Fruit fly (Drosophila melanogaster) whole organism, embryonic: ENCODE measurements around the gene CG13096.
A peak's percentile ranks its signal among the peaks of the same experiment; 100 is the strongest.

Source experiments
- Awh ChIP-seq: fragments of 200-800 bp; sonication (Bioruptor generic); IDR thresholded peaks from 2 replicates; pipeline ENCODE4, ENCODE4 v1.3.6; 2022; ENCODE audit warnings: missing biosample characterization, missing genetic modification characterization
- Bgb ChIP-seq: fragments of 200-800 bp; sonication (Bioruptor generic); IDR thresholded peaks from 2 replicates; pipeline ENCODE4 v1.3.6; 2022; ENCODE audit warnings: missing biosample characterization, missing genetic modification characterization; ENCODE audit not compliant: partially characterized antibody
- CG10147 ChIP-seq: fragments of 200-800 bp; sonication (Bioruptor generic); optimal IDR thresholded peaks from 2 replicates; lab custom pipeline; 2019; ENCODE audit warnings: missing biosample characterization, mild to moderate bottlenecking, missing genetic modification characterization, moderate library complexity
- CG10209 ChIP-seq: fragments of 200-800 bp; sonication (Bioruptor generic); optimal IDR thresholded peaks from 3 replicates; lab custom pipeline; 2017; ENCODE audit warnings: missing biosample characterization, mild to moderate bottlenecking, missing genetic modification characterization, missing genetic modification reagents
- CG10959 ChIP-seq: fragments of 200-800 bp; sonication (Bioruptor generic); IDR thresholded peaks from 2 replicates; pipeline ENCODE4 v1.3.6; 2022; ENCODE audit warnings: missing biosample characterization, missing genetic modification characterization
- CG12769 ChIP-seq: fragments of 200-800 bp; sonication (Bioruptor generic); optimal IDR thresholded peaks from 2 replicates; lab custom pipeline; 2019; ENCODE audit warnings: missing biosample characterization, mild to moderate bottlenecking, missing genetic modification characterization, moderate library complexity
- CG13287 ChIP-seq: fragments of 200-800 bp; sonication (Bioruptor generic); IDR thresholded peaks from 2 replicates; pipeline ENCODE4 v1.3.6; 2022; ENCODE audit warnings: missing biosample characterization, missing genetic modification characterization; ENCODE audit not compliant: partially characterized antibody
- CG14667 ChIP-seq: fragments of 200-800 bp; sonication (Bioruptor generic); IDR thresholded peaks from 2 replicates; pipeline ENCODE4 v1.3.6; 2022; ENCODE audit warnings: missing biosample characterization, missing genetic modification characterization
- CG15011 ChIP-seq: fragments of 200-800 bp; sonication (Bioruptor generic); optimal IDR thresholded peaks from 3 replicates; lab custom pipeline; 2018; ENCODE audit warnings: missing biosample characterization, mild to moderate bottlenecking, missing genetic modification characterization
- CG15479 ChIP-seq: fragments of 200-800 bp; sonication (Bioruptor generic); optimal IDR thresholded peaks from 3 replicates; lab custom pipeline; 2019; ENCODE audit warnings: missing biosample characterization, mild to moderate bottlenecking, missing genetic modification characterization, moderate library complexity
- CG15514 ChIP-seq: fragments of 200-800 bp; sonication (Bioruptor generic); optimal IDR thresholded peaks from 3 replicates; lab custom pipeline; 2017; ENCODE audit warnings: missing biosample characterization, missing genetic modification characterization, mild to moderate bottlenecking, moderate library complexity, missing genetic modification reagents
- CG17385 ChIP-seq: fragments of 200-800 bp; sonication (Bioruptor generic); optimal IDR thresholded peaks from 3 replicates; lab custom pipeline; 2018; ENCODE audit warnings: missing biosample characterization, mild to moderate bottlenecking, missing genetic modification characterization
- CG2120 ChIP-seq: fragments of 200-800 bp; sonication (Bioruptor generic); optimal IDR thresholded peaks from 3 replicates; lab custom pipeline; 2016; ENCODE audit warnings: missing biosample characterization, missing genetic modification characterization
- CG2199 ChIP-seq: fragments of 200-800 bp; sonication (Bioruptor generic); IDR thresholded peaks from 3 replicates; pipeline ENCODE4 v1.3.6; 2022; ENCODE audit warnings: missing biosample characterization, missing genetic modification characterization
- CG3163 ChIP-seq: fragments of 200-800 bp; sonication (Bioruptor generic); optimal IDR thresholded peaks from 3 replicates; lab custom pipeline; 2016; ENCODE audit warnings: missing biosample characterization, missing genetic modification characterization
- CG32767 ChIP-seq: fragments of 200-800 bp; sonication (Bioruptor generic); IDR thresholded peaks from 2 replicates; pipeline ENCODE4 v1.3.6; 2022; ENCODE audit warnings: missing biosample characterization, missing genetic modification characterization
- CG3726 ChIP-seq: fragments of 200-800 bp; sonication (Bioruptor generic); IDR thresholded peaks from 3 replicates; pipeline ENCODE4, ENCODE4 v1.3.6; 2022; ENCODE audit warnings: missing biosample characterization, missing genetic modification characterization
- CG4424 ChIP-seq: fragments of 200-800 bp; sonication (Bioruptor generic); optimal IDR thresholded peaks from 3 replicates; lab custom pipeline; 2016; ENCODE audit warnings: missing biosample characterization, missing genetic modification characterization
- CG5180 ChIP-seq: fragments of 200-800 bp; sonication (Bioruptor generic); optimal IDR thresholded peaks from 3 replicates; lab custom pipeline; 2017; ENCODE audit warnings: missing biosample characterization, missing genetic modification characterization, mild to moderate bottlenecking, moderate library complexity, missing genetic modification reagents
- CG5953 ChIP-seq: fragments of 200-800 bp; sonication (Bioruptor generic); IDR thresholded peaks from 2 replicates; pipeline ENCODE4 v1.3.6; 2022; ENCODE audit warnings: missing biosample characterization, missing genetic modification characterization
- CG6791 ChIP-seq: fragments of 200-800 bp; sonication (Bioruptor generic); IDR thresholded peaks from 3 replicates; pipeline ENCODE4 v1.3.6; 2022; ENCODE audit warnings: missing biosample characterization, missing genetic modification characterization; ENCODE audit not compliant: partially characterized antibody
- CG7745 ChIP-seq: fragments of 200-800 bp; sonication (Bioruptor generic); optimal IDR thresholded peaks from 2 replicates; lab custom pipeline; 2018; ENCODE audit warnings: missing biosample characterization, mild to moderate bottlenecking, missing genetic modification characterization, moderate library complexity
- Deaf1 ChIP-seq: fragments of 200-800 bp; optimal IDR thresholded peaks from 3 replicates; lab custom pipeline; 2019; ENCODE audit warnings: missing biosample characterization, mild to moderate bottlenecking, missing genetic modification characterization, moderate library complexity
- Dll ChIP-seq: fragments of 200-800 bp; sonication (Bioruptor generic); IDR thresholded peaks from 4 replicates; pipeline ENCODE4 v1.3.6; 2022; ENCODE audit warnings: missing biosample characterization, missing genetic modification characterization; ENCODE audit not compliant: partially characterized antibody
- Drgx ChIP-seq: fragments of 200-800 bp; sonication (Bioruptor generic); IDR thresholded peaks from 2 replicates; pipeline ENCODE4 v1.3.6; 2022; ENCODE audit warnings: missing biosample characterization, missing genetic modification characterization
- Elba2 ChIP-seq: fragments of 200-800 bp; sonication (Bioruptor generic); optimal IDR thresholded peaks from 3 replicates; lab custom pipeline; 2016; ENCODE audit warnings: missing biosample characterization, missing genetic modification characterization
- Ets65A ChIP-seq: fragments of 200-800 bp; sonication (Bioruptor generic); peaks from one replicate; lab custom pipeline; 2016; ENCODE audit warnings: missing biosample characterization, missing genetic modification characterization
- HLH54F ChIP-seq: fragments of 200-800 bp; sonication (Bioruptor generic); optimal IDR thresholded peaks from 3 replicates; lab custom pipeline; 2016; ENCODE audit warnings: missing biosample characterization, missing genetic modification characterization
- Med ChIP-seq: fragments of 200-800 bp; sonication (Bioruptor generic); peaks from one replicate; lab custom pipeline; 2016; ENCODE audit warnings: missing biosample characterization, missing genetic modification characterization, mild to moderate bottlenecking, inconsistent platforms, moderate library complexity
- Nf-YB ChIP-seq: fragments of 200-800 bp; sonication (Bioruptor generic); optimal IDR thresholded peaks from 3 replicates; lab custom pipeline; 2019; ENCODE audit warnings: missing biosample characterization, mild to moderate bottlenecking, missing genetic modification characterization, moderate library complexity
- ac ChIP-seq: fragments of 200-800 bp; sonication (Bioruptor generic); optimal IDR thresholded peaks from 3 replicates; lab custom pipeline; 2017; ENCODE audit warnings: missing biosample characterization, mild to moderate bottlenecking, missing genetic modification characterization
- bowl ChIP-seq: fragments of 200-800 bp; sonication (Bioruptor generic); IDR thresholded peaks from 2 replicates; pipeline ENCODE4 v1.3.6; 2022; ENCODE audit warnings: missing biosample characterization, missing genetic modification characterization
- bsh ChIP-seq, 2 experiments: fragments of 200-800 bp; sonication (Bioruptor generic); optimal IDR thresholded peaks; 2 replicates each; lab custom pipeline; 2017 to 2018; ENCODE audit warnings: mild to moderate bottlenecking in 2 of 2, missing biosample characterization in 2 of 2, missing genetic modification characterization in 2 of 2, moderate library complexity in 1 of 2
- cg ChIP-seq: fragments of 200-800 bp; sonication (Bioruptor generic); optimal IDR thresholded peaks from 3 replicates; lab custom pipeline; 2019; ENCODE audit warnings: missing biosample characterization, mild to moderate bottlenecking, missing genetic modification characterization, moderate library complexity
- corto ChIP-seq: fragments of 200-800 bp; sonication (Bioruptor generic); optimal IDR thresholded peaks from 2 replicates; lab custom pipeline; 2016; ENCODE audit warnings: missing biosample characterization, mild to moderate bottlenecking, missing genetic modification characterization, moderate library complexity
- ems ChIP-seq: fragments of 200-800 bp; sonication (Bioruptor generic); optimal IDR thresholded peaks from 3 replicates; lab custom pipeline; 2016; ENCODE audit warnings: missing biosample characterization, missing genetic modification characterization
- insv ChIP-seq, 2 experiments: fragments of 200-800 bp; sonication (Bioruptor generic); optimal IDR thresholded peaks; 3 replicates each; lab custom pipeline; 2016 to 2018; ENCODE audit warnings: missing biosample characterization in 2 of 2, missing genetic modification characterization in 2 of 2
- kay ChIP-seq: fragments of 200-800 bp; sonication (Bioruptor generic); optimal IDR thresholded peaks from 2 replicates; lab custom pipeline; 2016; ENCODE audit warnings: missing biosample characterization, missing genetic modification characterization
- lbe ChIP-seq: fragments of 200-800 bp; sonication (Bioruptor generic); optimal IDR thresholded peaks from 2 replicates; lab custom pipeline; 2016; ENCODE audit warnings: missing biosample characterization, mild to moderate bottlenecking, missing genetic modification characterization
- lilli ChIP-seq: fragments of 200-800 bp; sonication (Bioruptor generic); optimal IDR thresholded peaks from 3 replicates; lab custom pipeline; 2016; ENCODE audit warnings: missing biosample characterization, missing genetic modification characterization
- nom ChIP-seq: fragments of 200-800 bp; sonication (Bioruptor generic); optimal IDR thresholded peaks from 2 replicates; lab custom pipeline; 2017; ENCODE audit warnings: missing biosample characterization, missing genetic modification characterization, mild to moderate bottlenecking, moderate library complexity, missing genetic modification reagents
- pzg ChIP-seq: fragments of 200-800 bp; sonication (Bioruptor generic); optimal IDR thresholded peaks from 3 replicates; lab custom pipeline; 2018; ENCODE audit warnings: missing biosample characterization, mild to moderate bottlenecking, missing genetic modification characterization, moderate library complexity
- ro ChIP-seq: fragments of 200-800 bp; sonication (Bioruptor generic); IDR thresholded peaks from 2 replicates; pipeline ENCODE4 v1.3.6; 2022; ENCODE audit warnings: missing biosample characterization, missing genetic modification characterization
- sens ChIP-seq: fragments of 200-800 bp; sonication (Bioruptor generic); peaks from one replicate; lab custom pipeline; 2016; ENCODE audit warnings: missing biosample characterization, missing genetic modification characterization
- sob ChIP-seq: fragments of 200-800 bp; sonication (Bioruptor generic); IDR thresholded peaks from 2 replicates; pipeline ENCODE4 v1.3.6; 2022; ENCODE audit warnings: missing biosample characterization, missing genetic modification characterization
- sqz ChIP-seq: fragments of 200-800 bp; sonication (Bioruptor generic); optimal IDR thresholded peaks from 3 replicates; lab custom pipeline; 2018; ENCODE audit warnings: missing biosample characterization, mild to moderate bottlenecking, missing genetic modification characterization
- tap ChIP-seq: fragments of 200-800 bp; optimal IDR thresholded peaks from 3 replicates; lab custom pipeline; 2019; ENCODE audit warnings: missing biosample characterization, mild to moderate bottlenecking, missing genetic modification characterization, moderate library complexity
- unc-4 ChIP-seq: fragments of 200-800 bp; sonication (Bioruptor generic); IDR thresholded peaks from 2 replicates; pipeline ENCODE4 v1.3.6; 2022; ENCODE audit warnings: missing biosample characterization, missing genetic modification characterization; ENCODE audit not compliant: partially characterized antibody

The CG13096 gene

DNA sequence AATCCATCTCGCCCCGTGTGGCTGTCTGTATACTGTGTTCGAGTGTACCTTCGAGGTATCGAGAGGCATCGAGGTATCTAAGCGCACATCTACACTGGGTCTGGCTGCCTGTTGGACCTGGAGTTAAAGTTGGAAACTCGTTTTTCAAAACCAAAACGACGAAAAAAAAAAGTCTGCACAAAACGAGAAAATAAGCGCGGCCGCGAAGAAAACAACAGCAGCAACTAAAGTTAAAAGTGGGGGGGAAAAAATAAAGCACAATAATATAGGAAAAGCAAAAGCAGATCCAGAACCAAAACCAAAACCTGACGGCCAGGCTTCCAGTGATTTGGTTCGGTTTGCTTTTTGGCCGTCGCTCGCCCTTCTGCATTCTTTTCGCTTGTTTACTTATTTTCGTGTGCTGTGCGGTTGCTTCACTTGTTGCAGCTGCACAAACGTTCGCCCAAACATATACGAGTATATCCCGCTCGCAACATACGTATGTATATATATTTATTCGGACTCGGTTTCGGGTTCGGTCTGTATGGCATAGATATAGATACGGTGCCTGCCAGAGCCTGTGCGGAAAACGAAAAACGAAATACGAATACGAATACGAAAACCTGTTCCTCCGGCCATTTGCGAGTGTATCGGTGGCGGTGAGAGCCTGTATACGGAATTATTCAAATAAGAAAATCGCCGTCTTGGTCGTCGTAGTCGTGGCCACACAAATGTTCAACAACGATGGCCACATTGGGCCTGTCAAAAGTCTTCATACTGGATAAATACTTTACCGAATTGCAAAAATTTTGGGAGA, 32.6 kb downstream of the CG13096 start:
- TF ChIP-seq CG2199 (GFP tag; lab: Robert Waterston, UW) (peak; percentile 72; the same call in 1 of the 3 replicates), Ets65A (peak; percentile 9), Drgx (peak; percentile 66), CG6791 (peak; percentile 29; the same call in 1 of the 3 replicates), bsh (GFP tag; optimal IDR thresholded peaks at IDR 0.05; lab: Kevin White, UChicago) (peak in 1 of 2 experiments; percentile 96), insv (GFP tag; optimal IDR thresholded peaks at IDR 0.05; lab: Kevin White, UChicago) (peak in 1 of 2 experiments; percentile 86), sob (GFP tag; lab: Robert Waterston, UW) (no peak), lbe (peak; percentile 36), kay (GFP tag; lab: Kevin White, UChicago) (no peak), ro (no peak), Med (GFP tag; lab: Kevin White, UChicago) (peak; percentile 70), CG3163 (GFP tag; lab: Kevin White, UChicago) (no peak), ac (GFP tag; lab: Kevin White, UChicago) (peak; percentile 0), Awh (GFP tag; lab: Robert Waterston, UW) (0 out of 2 replicates have a peak, but pooled peaks have one; percentile 10), CG15011 (no peak), Deaf1 (tag; lab: Kevin White, UChicago) (peak; percentile 60), CG12769 (tag; lab: Kevin White, UChicago) (peak; percentile 41), cg (GFP tag; lab: Kevin White, UChicago) (peak; percentile 33), CG5180 (GFP tag; lab: Kevin White, UChicago) (peak; percentile 3), CG3726 (no peak), CG32767 (GFP tag; lab: Robert Waterston, UW) (0 out of 2 replicates have a peak, but pooled peaks have one; percentile 36), Elba2 (GFP tag; lab: Kevin White, UChicago) (peak; percentile 34), CG2120 (GFP tag; lab: Kevin White, UChicago) (no peak), CG10147 (GFP tag; lab: Kevin White, UChicago) (no peak), CG15479 (GFP tag; lab: Kevin White, UChicago) (peak; percentile 18), bowl (GFP tag; lab: Robert Waterston, UW) (no peak), sqz (GFP tag; lab: Kevin White, UChicago) (peak; percentile 23), nom (GFP tag; lab: Kevin White, UChicago) (peak; percentile 99), corto (GFP tag; lab: Kevin White, UChicago) (peak; percentile 54)
- TF ChIP-seq, all 482 proteins: peak for 20

DNA sequence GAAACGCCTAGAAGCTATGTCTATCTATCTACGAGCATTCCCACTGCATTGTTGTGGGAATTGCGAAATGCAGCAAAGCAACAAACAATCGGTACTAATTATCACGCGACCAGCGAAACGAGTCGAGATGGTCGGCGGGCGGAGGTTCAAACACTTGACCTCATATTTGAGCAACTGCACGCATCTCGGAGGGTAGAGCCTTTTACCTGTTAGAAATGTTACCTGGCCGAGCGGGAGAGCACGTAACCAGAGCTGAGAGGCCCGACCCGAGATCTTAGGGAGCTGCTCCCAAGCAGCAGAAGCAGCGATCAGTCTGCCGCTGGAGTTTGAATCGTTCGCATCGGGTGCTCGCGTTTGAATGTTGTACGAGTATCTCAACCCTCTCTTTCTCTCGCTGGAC, 33.3 kb downstream of the CG13096 start:
- TF ChIP-seq CG14667 (GFP tag; lab: Robert Waterston, UW) = no peak
- no peak; the same call in 1 of the 2 replicates for TF ChIP-seq CG13287 (GFP tag; lab: Robert Waterston, UW)
- no peak for TF ChIP-seq Nf-YB (GFP tag; lab: Kevin White, UChicago)
- TF ChIP-seq unc-4 (GFP tag; lab: Robert Waterston, UW) = no peak
- no peak for TF ChIP-seq CG5953 (GFP tag; lab: Robert Waterston, UW)
- TF ChIP-seq ems (GFP tag; lab: Kevin White, UChicago) = no peak
- TF ChIP-seq CG15479 (GFP tag; lab: Kevin White, UChicago) = peak; percentile 69
- TF ChIP-seq pzg (GFP tag; lab: Kevin White, UChicago) = no peak
- no peak for TF ChIP-seq CG4424 (GFP tag; lab: Kevin White, UChicago)
- no peak for TF ChIP-seq lilli (GFP tag; lab: Kevin White, UChicago)
- TF ChIP-seq CG17385 (GFP tag; lab: Kevin White, UChicago) = no peak
- TF ChIP-seq CG10209 = no peak
- TF ChIP-seq HLH54F (GFP tag; lab: Kevin White, UChicago) = no peak
- TF ChIP-seq CG7745 (tag; lab: Kevin White, UChicago) = peak; percentile 9
- 0 out of 4 replicates have a peak, but pooled peaks have one; percentile 28 for TF ChIP-seq Dll (GFP tag; lab: Robert Waterston, UW)
- TF ChIP-seq sens (GFP tag; lab: Kevin White, UChicago) = peak; percentile 9
- no peak for TF ChIP-seq CG10959 (GFP tag; lab: Robert Waterston, UW)
- no peak for TF ChIP-seq CG15514 (GFP tag; lab: Kevin White, UChicago)
- TF ChIP-seq Bgb = peak; percentile 9; the same call in 1 of the 2 replicates
- TF ChIP-seq tap (tag; lab: Kevin White, UChicago) = no peak
